Worm (Caenorhabditis elegans): ENCODE results near the gene ZK185.3.

- no peak for TF ChIP-seq elt-3 (tag; optimal IDR thresholded peaks at IDR 0.05)
- no peak for TF ChIP-seq elt-1 (tag; optimal IDR thresholded peaks at IDR 0.05; ENCODE audit: borderline replicate concordance, insufficient read depth)
Measured at ce11 chrIV:4480027-4480426, 50.2 kb downstream of the ZK185.3 start, which contains the start of gene M01H9.10.

Measured in whole organism, mixed stage, embryonic.